Worm (Caenorhabditis elegans): ENCODE data around the gene tbx-38.

- TF ChIP-seq attf-3 (GFP tag; conservative IDR thresholded peaks at IDR 0.05) (no peak), aptf-2 (GFP tag; conservative IDR thresholded peaks at IDR 0.05) (no peak), snpc-3.4 (tag; optimal IDR thresholded peaks at IDR 0.05) (no peak), egrh-3 (GFP tag; IDR thresholded peaks at IDR 0.05) (no peak), repo-1 (tag; optimal IDR thresholded peaks at IDR 0.05) (no peak), ccch-3 (GFP tag; optimal IDR thresholded peaks at IDR 0.05) (no peak)
Observed at ce11 chrIII:11814653-11815052, 28.8 kb upstream of the tbx-38 start.

Data from whole organism, young adult.